Worm (Caenorhabditis elegans): ENCODE results near the gene fog-2.

The fog-2 gene

DNA sequence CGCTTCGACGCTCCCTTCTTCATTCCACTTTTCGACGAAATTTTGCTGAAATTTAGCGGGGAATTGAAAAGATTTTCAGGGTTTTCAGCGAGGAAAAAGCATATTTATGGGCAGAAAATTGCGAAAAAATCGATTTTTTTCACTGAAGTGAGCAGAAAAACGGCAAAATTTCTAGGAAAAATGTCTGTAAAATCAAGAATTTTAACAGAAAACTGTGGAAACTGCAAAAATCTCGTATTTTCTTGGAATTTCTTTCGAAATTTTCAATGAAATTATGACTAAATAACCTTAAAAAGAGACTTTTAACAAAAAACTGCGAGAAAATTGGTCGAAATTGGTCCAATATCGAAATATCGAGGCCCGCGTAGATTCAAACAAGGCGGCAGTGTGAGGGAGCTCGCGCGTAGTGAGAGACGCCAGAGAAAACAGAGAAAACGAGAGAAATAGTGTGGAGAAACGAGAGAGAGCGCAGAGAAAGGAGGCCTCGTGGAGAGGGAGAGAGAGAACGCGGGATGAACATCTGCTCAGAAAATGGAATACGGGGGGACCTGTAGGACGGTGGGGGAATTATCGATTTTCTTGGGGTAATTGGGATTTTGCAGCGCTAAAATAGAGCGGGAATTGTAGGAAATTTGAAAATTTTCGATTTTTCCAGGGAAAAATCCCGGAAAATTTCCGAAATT, 50.5 kb downstream of the fog-2 start, which contains the start of gene swsn-1:
TSS of gene swsn-1 (minus strand) at position 51 of the 683 bp plus-strand sequence.
- TF ChIP-seq ceh-34 (tag; optimal IDR thresholded peaks at IDR 0.05), result peak; percentile 41
- peak; percentile 43 for TF ChIP-seq tbx-2 (tag; optimal IDR thresholded peaks at IDR 0.05)
- peak; percentile 78 for TF ChIP-seq ceh-31 (tag; optimal IDR thresholded peaks at IDR 0.05)
- TF ChIP-seq pax-1 (tag; optimal IDR thresholded peaks at IDR 0.05), result no peak
- peak; percentile 13 for TF ChIP-seq ets-4 (tag; optimal IDR thresholded peaks at IDR 0.05)
- peak; percentile 59 for TF ChIP-seq ceh-48 (tag; optimal IDR thresholded peaks at IDR 0.05)
- TF ChIP-seq unc-42 (tag; optimal IDR thresholded peaks at IDR 0.05), result peak; percentile 33
- TF ChIP-seq ceh-19 (GFP tag; optimal IDR thresholded peaks at IDR 0.05), result no peak
- peak; percentile 72 for TF ChIP-seq hlh-30 (tag; optimal IDR thresholded peaks at IDR 0.05; ENCODE audit: insufficient read depth)
- TF ChIP-seq sdc-2 (tag; optimal IDR thresholded peaks at IDR 0.05), result peak; percentile 13
- no peak for TF ChIP-seq ceh-45 (GFP tag; IDR thresholded peaks at IDR 0.05)
- no peak for TF ChIP-seq ztf-16 (tag; optimal IDR thresholded peaks at IDR 0.05)
- TF ChIP-seq sox-4 (tag; optimal IDR thresholded peaks at IDR 0.05), result no peak
- peak; percentile 19 for TF ChIP-seq ceh-14 (tag; optimal IDR thresholded peaks at IDR 0.05)
- TF ChIP-seq fax-1 (tag; optimal IDR thresholded peaks at IDR 0.05), result no peak
- TF ChIP-seq unc-55 (GFP tag; optimal IDR thresholded peaks at IDR 0.05), result no peak
- TF ChIP-seq hlh-8 (tag; optimal IDR thresholded peaks at IDR 0.05), result peak; percentile 24
- TF ChIP-seq nfya-1 (tag; optimal IDR thresholded peaks at IDR 0.05), result peak; percentile 34
